Worm (Caenorhabditis elegans) whole organism, L2 larva: ENCODE measurements around the gene tab-1.

Experiments used
- C34F6.9 ChIP-seq: fragments of 150-350 bp; optimal IDR thresholded peaks from 2 replicates; lab custom pipeline; 2014; ENCODE audit warnings: missing biosample characterization, missing genetic modification characterization
- F13H6.1 ChIP-seq: sonication (generic microtip); optimal IDR thresholded peaks from 2 replicates; lab custom pipeline; 2016; ENCODE audit warnings: missing genetic modification characterization, missing compliant biosample characterization
- R02D3.7 ChIP-seq: fragments of 150-350 bp; optimal IDR thresholded peaks from 2 replicates; lab custom pipeline; 2014; ENCODE audit warnings: missing biosample characterization, missing genetic modification characterization
- Y55F3AM.14 ChIP-seq: fragments of 200-800 bp; sonication (Bioruptor generic); optimal IDR thresholded peaks from 2 replicates; lab custom pipeline; 2018; ENCODE audit warnings: mild to moderate bottlenecking, missing genetic modification characterization, missing compliant biosample characterization
- ZK546.5 ChIP-seq: sonication (generic microtip); optimal IDR thresholded peaks from 2 replicates; lab custom pipeline; 2017; ENCODE audit warnings: missing biosample characterization, missing genetic modification characterization
- alr-1 ChIP-seq: fragments of 150-350 bp; optimal IDR thresholded peaks from 2 replicates; lab custom pipeline; 2014; ENCODE audit warnings: missing biosample characterization, missing genetic modification characterization
- aly-2 ChIP-seq: fragments of 150-350 bp; optimal IDR thresholded peaks from 2 replicates; lab custom pipeline; 2014; ENCODE audit warnings: missing biosample characterization, missing genetic modification characterization
- ama-1 ChIP-seq: fragments of 150-350 bp; optimal IDR thresholded peaks from 2 replicates; lab custom pipeline; 2018; ENCODE audit warnings: inconsistent platforms
- blmp-1 ChIP-seq: sonication (generic microtip); optimal IDR thresholded peaks from 2 replicates; lab custom pipeline; 2017; ENCODE audit warnings: missing genetic modification characterization, mild to moderate bottlenecking, missing compliant biosample characterization, antibody characterized with exemption, moderate library complexity; ENCODE audit not compliant: insufficient read depth
- ceh-16 ChIP-seq: fragments of 150-350 bp; optimal IDR thresholded peaks from 2 replicates; lab custom pipeline; 2014; ENCODE audit warnings: missing biosample characterization, missing genetic modification characterization
- ceh-82 ChIP-seq: fragments of 150-350 bp; optimal IDR thresholded peaks from 2 replicates; lab custom pipeline; 2014; ENCODE audit warnings: missing biosample characterization, missing genetic modification characterization
- crh-2 ChIP-seq: sonication (generic microtip); optimal IDR thresholded peaks from 2 replicates; lab custom pipeline; 2017; ENCODE audit warnings: missing biosample characterization, missing genetic modification characterization
- dmd-4 ChIP-seq: sonication (generic microtip); optimal IDR thresholded peaks from 2 replicates; lab custom pipeline; 2017; ENCODE audit warnings: missing biosample characterization, missing genetic modification characterization
- egl-27 ChIP-seq: sonication (generic microtip); optimal IDR thresholded peaks from 3 replicates; lab custom pipeline; 2017; ENCODE audit warnings: missing biosample characterization, missing genetic modification reagents, missing genetic modification characterization
- elt-1 ChIP-seq: fragments of 150-350 bp; optimal IDR thresholded peaks from 2 replicates; lab custom pipeline; 2014; ENCODE audit warnings: missing biosample characterization, missing genetic modification characterization
- elt-3 ChIP-seq: sonication (generic microtip); optimal IDR thresholded peaks from 2 replicates; lab custom pipeline; 2017; ENCODE audit warnings: missing biosample characterization, missing genetic modification characterization
- fos-1 ChIP-seq: fragments of 150-350 bp; optimal IDR thresholded peaks from 2 replicates; lab custom pipeline; 2014; ENCODE audit warnings: missing biosample characterization, missing genetic modification characterization
- gmeb-1 ChIP-seq: fragments of 150-350 bp; optimal IDR thresholded peaks from 2 replicates; lab custom pipeline; 2014; ENCODE audit warnings: missing biosample characterization, missing genetic modification characterization
- lin-11 ChIP-seq: fragments of 150-350 bp; sonication (generic microtip); optimal IDR thresholded peaks from 2 replicates; lab custom pipeline; 2014; ENCODE audit warnings: missing biosample characterization, missing genetic modification characterization, inconsistent platforms, mixed read lengths
- lin-13 ChIP-seq: fragments of 150-350 bp; optimal IDR thresholded peaks from 2 replicates; lab custom pipeline; 2014; ENCODE audit warnings: missing biosample characterization, missing genetic modification reagents, missing genetic modification characterization
- lin-39 ChIP-seq: fragments of 150-350 bp; optimal IDR thresholded peaks from 2 replicates; lab custom pipeline; 2014; ENCODE audit warnings: missing biosample characterization, missing genetic modification reagents, missing genetic modification characterization
- lsy-2 ChIP-seq, 2 experiments: fragments of 150-350 bp in 1 of 2; sonication (generic microtip) in 1 of 2; optimal IDR thresholded peaks; 2 replicates each; lab custom pipeline; 2014 to 2017; ENCODE audit warnings: missing biosample characterization in 2 of 2, missing genetic modification characterization in 2 of 2
- mab-5 ChIP-seq: fragments of 150-350 bp; optimal IDR thresholded peaks from 2 replicates; lab custom pipeline; 2014; ENCODE audit warnings: missing biosample characterization, missing genetic modification characterization
- mbf-1 ChIP-seq: sonication (generic microtip); optimal IDR thresholded peaks from 2 replicates; lab custom pipeline; 2017; ENCODE audit warnings: missing biosample characterization, missing genetic modification characterization
- mdl-1 ChIP-seq, 2 experiments: fragments of 150-350 bp in 1 of 2; sonication (generic microtip) in 1 of 2; optimal IDR thresholded peaks; 2 replicates each; lab custom pipeline; 2017; ENCODE audit warnings: missing biosample characterization in 2 of 2, missing genetic modification characterization in 2 of 2
- nhr-10 ChIP-seq: sonication (generic microtip); optimal IDR thresholded peaks from 2 replicates; lab custom pipeline; 2017; ENCODE audit warnings: missing biosample characterization, missing genetic modification characterization
- nhr-11 ChIP-seq: fragments of 150-350 bp; optimal IDR thresholded peaks from 2 replicates; lab custom pipeline; 2014; ENCODE audit warnings: missing biosample characterization, missing genetic modification characterization
- nhr-12 ChIP-seq: fragments of 150-350 bp; optimal IDR thresholded peaks from 2 replicates; lab custom pipeline; 2014; ENCODE audit warnings: missing biosample characterization, missing genetic modification characterization
- nhr-129 ChIP-seq: fragments of 150-350 bp; optimal IDR thresholded peaks from 2 replicates; lab custom pipeline; 2014; ENCODE audit warnings: missing biosample characterization, missing genetic modification characterization
- nhr-21 ChIP-seq: fragments of 150-350 bp; optimal IDR thresholded peaks from 2 replicates; lab custom pipeline; 2014; ENCODE audit warnings: missing biosample characterization, missing genetic modification characterization
- nhr-23 ChIP-seq: fragments of 150-350 bp; optimal IDR thresholded peaks from 2 replicates; lab custom pipeline; 2014; ENCODE audit warnings: missing biosample characterization, missing genetic modification reagents, missing genetic modification characterization
- nhr-237 ChIP-seq: fragments of 150-350 bp; optimal IDR thresholded peaks from 2 replicates; lab custom pipeline; 2014; ENCODE audit warnings: missing biosample characterization, missing genetic modification characterization
- nhr-25 ChIP-seq: fragments of 150-350 bp; sonication (generic microtip); optimal IDR thresholded peaks from 3 replicates; lab custom pipeline; 2014; ENCODE audit warnings: missing biosample characterization, missing genetic modification characterization
- nhr-6 ChIP-seq: fragments of 150-350 bp; optimal IDR thresholded peaks from 2 replicates; lab custom pipeline; 2014; ENCODE audit warnings: missing biosample characterization, missing genetic modification characterization
- nhr-77 ChIP-seq: fragments of 150-350 bp; optimal IDR thresholded peaks from 2 replicates; lab custom pipeline; 2014; ENCODE audit warnings: missing biosample characterization, missing genetic modification characterization
- peb-1 ChIP-seq: fragments of 150-350 bp; optimal IDR thresholded peaks from 2 replicates; lab custom pipeline; 2014; ENCODE audit warnings: missing biosample characterization, missing genetic modification characterization
- sem-4 ChIP-seq: fragments of 150-350 bp; optimal IDR thresholded peaks from 2 replicates; lab custom pipeline; 2014; ENCODE audit warnings: missing biosample characterization, missing genetic modification reagents, missing genetic modification characterization
- skn-1 ChIP-seq: sonication (generic microtip); optimal IDR thresholded peaks from 2 replicates; lab custom pipeline; 2017; ENCODE audit warnings: missing biosample characterization, missing genetic modification characterization
- sma-3 ChIP-seq: sonication (generic microtip); optimal IDR thresholded peaks from 2 replicates; lab custom pipeline; 2016; ENCODE audit warnings: missing genetic modification reagents, missing genetic modification characterization, missing compliant biosample characterization
- sma-9 ChIP-seq, 2 experiments: fragments of 150-350 bp in 1 of 2; sonication (generic microtip) in 1 of 2; optimal IDR thresholded peaks; 2 replicates each; lab custom pipeline; 2014 to 2016; ENCODE audit warnings: missing genetic modification characterization in 2 of 2, mild to moderate bottlenecking in 1 of 2, missing biosample characterization in 1 of 2, missing compliant biosample characterization in 1 of 2, missing genetic modification reagents in 1 of 2, moderate library complexity in 1 of 2
- snpc-4 ChIP-seq: fragments of 150-350 bp; optimal IDR thresholded peaks from 2 replicates; lab custom pipeline; 2014; ENCODE audit warnings: missing biosample characterization, missing genetic modification characterization
- unc-39 ChIP-seq: fragments of 150-350 bp; optimal IDR thresholded peaks from 2 replicates; lab custom pipeline; 2014; ENCODE audit warnings: missing biosample characterization, missing genetic modification characterization
- unc-55 ChIP-seq: fragments of 150-350 bp; sonication (generic microtip); optimal IDR thresholded peaks from 3 replicates; lab custom pipeline; 2014; ENCODE audit warnings: missing biosample characterization, missing genetic modification reagents, missing genetic modification characterization
- unc-62 ChIP-seq: fragments of 150-350 bp; optimal IDR thresholded peaks from 2 replicates; lab custom pipeline; 2014; ENCODE audit warnings: missing biosample characterization, missing genetic modification reagents, missing genetic modification characterization
- zag-1 ChIP-seq: fragments of 150-350 bp; optimal IDR thresholded peaks from 2 replicates; lab custom pipeline; 2014; ENCODE audit warnings: missing biosample characterization, missing genetic modification characterization
- ztf-1 ChIP-seq: fragments of 200-800 bp; sonication (Bioruptor generic); conservative IDR thresholded peaks from 2 replicates; pipeline ENCODE4 v1.3.6; 2022; ENCODE audit warnings: missing genetic modification characterization, missing compliant biosample characterization
- ztf-11 ChIP-seq: sonication (generic microtip); optimal IDR thresholded peaks from 2 replicates; lab custom pipeline; 2017; ENCODE audit warnings: missing biosample characterization, missing genetic modification characterization
- ztf-4 ChIP-seq: fragments of 150-350 bp; optimal IDR thresholded peaks from 2 replicates; lab custom pipeline; 2014; ENCODE audit warnings: missing biosample characterization, missing genetic modification characterization

tab-1 gene

ce11 chrII:6844227-6845005, 41.3 kb downstream of the tab-1 start:
- TF ChIP-seq F13H6.1 (no peak), nhr-129 (tag; lab: Kevin White, UChicago) (peak; percentile 24), zag-1 (tag; lab: Kevin White, UChicago) (no peak), sma-9 (GFP tag; optimal IDR thresholded peaks at IDR 0.05; lab: Kevin White, UChicago) (peak; percentile 5), sma-9 (tag; optimal IDR thresholded peaks at IDR 0.05; lab: Kevin White, UChicago) (no peak), snpc-4 (tag; lab: Kevin White, UChicago) (no peak), C34F6.9 (peak; percentile 30), crh-2 (tag; lab: Kevin White, UChicago) (peak; percentile 20), elt-1 (tag; lab: Kevin White, UChicago) (no peak), egl-27 (tag; lab: Kevin White, UChicago) (peak; percentile 47), unc-55 (GFP tag; lab: Kevin White, UChicago) (peak; percentile 38), lsy-2 (tag; optimal IDR thresholded peaks at IDR 0.05; lab: Kevin White, UChicago) (peak in 1 of 2 experiments; percentile 31)

- TF ChIP-seq Y55F3AM.14 (no peak), ZK546.5 (tag; lab: Kevin White, UChicago) (no peak), lin-13 (GFP tag; lab: Kevin White, UChicago) (no peak), sma-9 (GFP tag; optimal IDR thresholded peaks at IDR 0.05; lab: Kevin White, UChicago) (no peak), sma-9 (tag; optimal IDR thresholded peaks at IDR 0.05; lab: Kevin White, UChicago) (no peak), unc-55 (GFP tag; lab: Kevin White, UChicago) (no peak), sma-3 (GFP tag; lab: Kevin White, UChicago) (no peak), zag-1 (tag; lab: Kevin White, UChicago) (no peak), peb-1 (tag; lab: Kevin White, UChicago) (no peak), lin-39 (tag; lab: Kevin White, UChicago) (no peak), snpc-4 (tag; lab: Kevin White, UChicago) (no peak), ceh-82 (no peak), nhr-11 (tag; lab: Kevin White, UChicago) (no peak), unc-62 (GFP tag; lab: Kevin White, UChicago) (no peak), unc-39 (no peak), ztf-11 (tag; lab: Kevin White, UChicago) (no peak), skn-1 (no peak), sem-4 (no peak), ztf-1 (GFP tag; lab: Robert Waterston, UW) (no peak), dmd-4 (tag; lab: Kevin White, UChicago) (no peak), mbf-1 (tag; lab: Kevin White, UChicago) (no peak), nhr-21 (tag; lab: Kevin White, UChicago) (no peak), elt-3 (tag; lab: Kevin White, UChicago) (no peak), fos-1 (tag; lab: Kevin White, UChicago) (peak; percentile 29), crh-2 (tag; lab: Kevin White, UChicago) (no peak), F13H6.1 (no peak), elt-1 (tag; lab: Kevin White, UChicago) (no peak), mdl-1 (tag; optimal IDR thresholded peaks at IDR 0.05; lab: Kevin White, UChicago) (no peak), aly-2 (no peak), R02D3.7 (tag; lab: Kevin White, UChicago) (no peak), mab-5 (tag; lab: Kevin White, UChicago) (no peak), egl-27 (tag; lab: Kevin White, UChicago) (peak; percentile 74), alr-1 (tag; lab: Kevin White, UChicago) (no peak), lin-11 (tag; lab: Kevin White, UChicago) (no peak), C34F6.9 (peak; percentile 6), nhr-10 (tag; lab: Kevin White, UChicago) (no peak), ceh-16 (tag; lab: Kevin White, UChicago) (no peak), nhr-77 (tag; lab: Kevin White, UChicago) (no peak), nhr-12 (tag; lab: Kevin White, UChicago) (no peak), nhr-237 (tag; lab: Kevin White, UChicago) (no peak), nhr-25 (tag; lab: Kevin White, UChicago) (peak; percentile 3), ama-1 (no peak), lsy-2 (tag; optimal IDR thresholded peaks at IDR 0.05; lab: Kevin White, UChicago) (peak in 1 of 2 experiments; percentile 18), nhr-129 (tag; lab: Kevin White, UChicago) (no peak), blmp-1 (tag; lab: Kevin White, UChicago) (peak; percentile 42), nhr-23 (tag; lab: Kevin White, UChicago) (no peak), gmeb-1 (tag; lab: Kevin White, UChicago) (peak; percentile 18), nhr-6 (no peak), ztf-4 (tag; lab: Kevin White, UChicago) (no peak)
These were observed 41.9 kb downstream of the tab-1 start for ce11 chrII:6845006-6845459.
